In the genomic region with DNA sequence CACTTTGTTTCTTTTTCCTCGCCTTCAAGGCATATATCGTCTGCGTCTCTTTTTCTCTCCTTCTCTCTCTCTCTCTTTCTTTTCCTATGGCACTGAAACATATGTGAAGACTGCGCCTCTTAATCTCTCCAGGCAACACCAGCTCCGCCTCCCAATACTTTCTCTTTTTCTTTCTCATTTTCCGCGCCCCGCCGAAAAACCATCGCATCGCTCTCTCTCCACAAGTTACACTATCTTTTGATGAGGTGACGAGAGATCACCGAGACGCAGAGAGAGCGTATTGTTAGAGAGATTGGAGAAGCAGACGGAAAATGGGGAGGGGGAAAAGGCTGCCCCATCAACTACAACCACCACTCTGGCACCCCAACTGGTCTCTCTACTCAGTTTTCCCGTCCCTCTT, we compare ENCODE assay signal across 4 worm cellular contexts.
A peak's percentile ranks its signal among the peaks of the same experiment; 100 is the strongest.
TF ChIP-seq lines count a peak whose summit lies in the region.

No protein-coding gene starts in this region.

TF ChIP-seq in whole organism, L2 larva, 48 proteins besides CTCF, POLR2A, EP300 and RAD21 (continues in another document):
- TF ChIP-seq egl-27 (tag; optimal IDR thresholded peaks at IDR 0.05; lab: Kevin White, UChicago) = peak; percentile 75
- no peak for TF ChIP-seq ceh-16 (tag; optimal IDR thresholded peaks at IDR 0.05; lab: Kevin White, UChicago)
- peak; percentile 87 for TF ChIP-seq unc-55 (GFP tag; optimal IDR thresholded peaks at IDR 0.05; lab: Kevin White, UChicago)
- TF ChIP-seq sem-4 (tag; optimal IDR thresholded peaks at IDR 0.05; lab: Kevin White, UChicago) = peak; percentile 81
- TF ChIP-seq ztf-11 (tag; optimal IDR thresholded peaks at IDR 0.05; lab: Kevin White, UChicago) = no peak
- TF ChIP-seq ztf-1 (GFP tag; conservative IDR thresholded peaks at IDR 0.05; lab: Robert Waterston, UW) = no peak
- peak; percentile 93 for TF ChIP-seq F13H6.1 (tag; optimal IDR thresholded peaks at IDR 0.05; lab: Kevin White, UChicago)
- peak; percentile 82 for TF ChIP-seq lin-13 (GFP tag; optimal IDR thresholded peaks at IDR 0.05; lab: Kevin White, UChicago)
- peak; percentile 95 for TF ChIP-seq blmp-1 (tag; optimal IDR thresholded peaks at IDR 0.05; lab: Kevin White, UChicago; ENCODE audit: insufficient read depth)
- TF ChIP-seq nhr-237 (tag; optimal IDR thresholded peaks at IDR 0.05; lab: Kevin White, UChicago) = no peak
- TF ChIP-seq C34F6.9 (tag; optimal IDR thresholded peaks at IDR 0.05; lab: Kevin White, UChicago) = peak; percentile 90
- TF ChIP-seq nhr-12 (tag; optimal IDR thresholded peaks at IDR 0.05; lab: Kevin White, UChicago) = no peak
- TF ChIP-seq nhr-77 (tag; optimal IDR thresholded peaks at IDR 0.05; lab: Kevin White, UChicago) = no peak
- no peak for TF ChIP-seq mbf-1 (tag; optimal IDR thresholded peaks at IDR 0.05; lab: Kevin White, UChicago)
- TF ChIP-seq lin-39 (tag; optimal IDR thresholded peaks at IDR 0.05; lab: Kevin White, UChicago) = no peak
- peak; percentile 46 to 85 for TF ChIP-seq lsy-2 (tag; optimal IDR thresholded peaks at IDR 0.05; lab: Kevin White, UChicago)
- TF ChIP-seq mdl-1 (tag; optimal IDR thresholded peaks at IDR 0.05; lab: Kevin White, UChicago) = peak in 1 of 2 experiments; percentile 64
- TF ChIP-seq elt-3 (tag; optimal IDR thresholded peaks at IDR 0.05; lab: Kevin White, UChicago) = no peak
- peak; percentile 12 for TF ChIP-seq nhr-11 (tag; optimal IDR thresholded peaks at IDR 0.05; lab: Kevin White, UChicago)
- TF ChIP-seq crh-2 (tag; optimal IDR thresholded peaks at IDR 0.05; lab: Kevin White, UChicago) = peak; percentile 89
- TF ChIP-seq sma-3 (GFP tag; optimal IDR thresholded peaks at IDR 0.05; lab: Kevin White, UChicago) = peak; percentile 60
- peak; percentile 91 for TF ChIP-seq zag-1 (tag; optimal IDR thresholded peaks at IDR 0.05; lab: Kevin White, UChicago)

TF ChIP-seq in whole organism, L4 larva, 104 proteins besides CTCF, POLR2A, EP300 and RAD21 (continues in another document):
- TF ChIP-seq F10B5.3 (tag; optimal IDR thresholded peaks at IDR 0.05; lab: Kevin White, UChicago) (no peak), dve-1 (tag; optimal IDR thresholded peaks at IDR 0.05; lab: Kevin White, UChicago; ENCODE audit: insufficient read depth) (no peak), php-3 (GFP tag; IDR thresholded peaks at IDR 0.05; lab: Robert Waterston, UW) (no peak), pqm-1 (tag; optimal IDR thresholded peaks at IDR 0.05; lab: Kevin White, UChicago) (no peak), madf-9 (GFP tag; conservative IDR thresholded peaks at IDR 0.05; lab: Robert Waterston, UW) (no peak), lin-29 (GFP tag; IDR thresholded peaks at IDR 0.05; lab: Robert Waterston, UW) (no peak), Y5F2A.4 (GFP tag; optimal IDR thresholded peaks at IDR 0.05; lab: Kevin White, UChicago) (no peak), mes-2 (tag; optimal IDR thresholded peaks at IDR 0.05; lab: Kevin White, UChicago; ENCODE audit: poor library complexity, severe bottlenecking) (peak; percentile 62), ceh-44 (GFP tag; IDR thresholded peaks at IDR 0.05; lab: Robert Waterston, UW) (no peak), T26A8.4 (GFP tag; IDR thresholded peaks at IDR 0.05; lab: Robert Waterston, UW) (no peak), ztf-11 (tag; optimal IDR thresholded peaks at IDR 0.05; lab: Kevin White, UChicago) (no peak), dmd-8 (GFP tag; IDR thresholded peaks at IDR 0.05; lab: Robert Waterston, UW) (no peak), fos-1 (tag; optimal IDR thresholded peaks at IDR 0.05; lab: Kevin White, UChicago) (no peak), aha-1 (tag; lab: Kevin White, UChicago) (peak; percentile 63), lir-3 (tag; optimal IDR thresholded peaks at IDR 0.05; lab: Kevin White, UChicago) (no peak), nhr-10 (tag; optimal IDR thresholded peaks at IDR 0.05; lab: Kevin White, UChicago) (no peak), tra-1 (GFP tag; IDR thresholded peaks at IDR 0.05; lab: Robert Waterston, UW) (0 out of 2 replicates have a peak, but pooled peaks have one; percentile 33), mxl-3 (GFP tag; optimal IDR thresholded peaks at IDR 0.05; lab: Kevin White, UChicago) (peak; percentile 69), ceh-20 (GFP tag; IDR thresholded peaks at IDR 0.05; lab: Robert Waterston, UW) (peak; percentile 77; the same call in 1 of the 2 replicates), nhr-102 (tag; optimal IDR thresholded peaks at IDR 0.05; lab: Kevin White, UChicago) (no peak), skn-1 (tag; optimal IDR thresholded peaks at IDR 0.05; lab: Kevin White, UChicago) (no peak), mdl-1 (tag; optimal IDR thresholded peaks at IDR 0.05; lab: Kevin White, UChicago) (peak in 1 of 2 experiments; percentile 42), daf-8 (GFP tag; IDR thresholded peaks at IDR 0.05; lab: Robert Waterston, UW) (no peak)

TF ChIP-seq in whole organism, late embryonic, 69 proteins besides CTCF, POLR2A, EP300 and RAD21 (continues in another document):
- TF ChIP-seq nhr-232 (tag; optimal IDR thresholded peaks at IDR 0.05; lab: Kevin White, UChicago) (no peak), odd-2 (tag; optimal IDR thresholded peaks at IDR 0.05; lab: Kevin White, UChicago) (no peak), K09A11.1 (tag; optimal IDR thresholded peaks at IDR 0.05; lab: Kevin White, UChicago; ENCODE audit: insufficient read depth) (no peak), ama-1 (optimal IDR thresholded peaks at IDR 0.05; lab: Kevin White, UChicago) (no peak), C08G9.2 (tag; optimal IDR thresholded peaks at IDR 0.05; lab: Kevin White, UChicago) (no peak), tbx-7 (tag; optimal IDR thresholded peaks at IDR 0.05; lab: Kevin White, UChicago) (no peak), ceh-30 (tag; optimal IDR thresholded peaks at IDR 0.05; lab: Kevin White, UChicago) (peak; percentile 40), ceh-24 (tag; optimal IDR thresholded peaks at IDR 0.05; lab: Kevin White, UChicago) (no peak), unc-42 (tag; optimal IDR thresholded peaks at IDR 0.05; lab: Kevin White, UChicago) (peak; percentile 79), pag-3 (tag; optimal IDR thresholded peaks at IDR 0.05; lab: Kevin White, UChicago; ENCODE audit: borderline replicate concordance) (no peak), nfya-1 (tag; optimal IDR thresholded peaks at IDR 0.05; lab: Kevin White, UChicago) (peak; percentile 87), tbx-2 (tag; optimal IDR thresholded peaks at IDR 0.05; lab: Kevin White, UChicago) (peak; percentile 69), ceh-18 (tag; optimal IDR thresholded peaks at IDR 0.05; lab: Kevin White, UChicago) (peak; percentile 91), ceh-6 (GFP tag; optimal IDR thresholded peaks at IDR 0.05; lab: Kevin White, UChicago) (no peak), unc-3 (GFP tag; conservative IDR thresholded peaks at IDR 0.05; lab: Robert Waterston, UW) (no peak), unc-3 (tag; optimal IDR thresholded peaks at IDR 0.05; lab: Kevin White, UChicago) (peak; percentile 31), che-1 (tag; optimal IDR thresholded peaks at IDR 0.05; lab: Kevin White, UChicago) (peak; percentile 11), npax-4 (tag; optimal IDR thresholded peaks at IDR 0.05; lab: Kevin White, UChicago) (no peak), ceh-22 (tag; optimal IDR thresholded peaks at IDR 0.05; lab: Kevin White, UChicago) (no peak), fkh-6 (tag; optimal IDR thresholded peaks at IDR 0.05; lab: Kevin White, UChicago) (no peak), dve-1 (tag; optimal IDR thresholded peaks at IDR 0.05; lab: Kevin White, UChicago) (peak; percentile 72), ceh-31 (tag; optimal IDR thresholded peaks at IDR 0.05; lab: Kevin White, UChicago) (peak; percentile 87), rnt-1 (tag; optimal IDR thresholded peaks at IDR 0.05; lab: Kevin White, UChicago) (peak; percentile 70), ceh-34 (tag; optimal IDR thresholded peaks at IDR 0.05; lab: Kevin White, UChicago) (peak; percentile 78), sdc-2 (tag; optimal IDR thresholded peaks at IDR 0.05; lab: Kevin White, UChicago) (peak; percentile 30)

TF ChIP-seq in whole organism, mixed stage, embryonic, 35 proteins besides CTCF, POLR2A, EP300 and RAD21:
- TF ChIP-seq blmp-1 (tag; optimal IDR thresholded peaks at IDR 0.05; lab: Kevin White, UChicago) (peak; percentile 81), lsy-2 (tag; optimal IDR thresholded peaks at IDR 0.05; lab: Kevin White, UChicago) (peak; percentile 66), pha-4 (tag; optimal IDR thresholded peaks at IDR 0.05; lab: Kevin White, UChicago) (no peak), nhr-2 (tag; optimal IDR thresholded peaks at IDR 0.05; lab: Kevin White, UChicago) (no peak), lin-13 (tag; optimal IDR thresholded peaks at IDR 0.05; lab: Kevin White, UChicago) (no peak), hlh-1 (tag; optimal IDR thresholded peaks at IDR 0.05; lab: Kevin White, UChicago) (peak; percentile 16), ceh-83 (GFP tag; optimal IDR thresholded peaks at IDR 0.05; lab: Kevin White, UChicago) (no peak), unc-62 (GFP tag; optimal IDR thresholded peaks at IDR 0.05; lab: Kevin White, UChicago) (peak; percentile 76), nhr-237 (tag; optimal IDR thresholded peaks at IDR 0.05; lab: Kevin White, UChicago) (peak; percentile 71), mls-2 (tag; optimal IDR thresholded peaks at IDR 0.05; lab: Kevin White, UChicago) (peak; percentile 57), drap-1 (GFP tag; optimal IDR thresholded peaks at IDR 0.05; lab: Kevin White, UChicago) (peak; percentile 57), ham-2 (GFP tag; optimal IDR thresholded peaks at IDR 0.05; lab: Kevin White, UChicago) (peak; percentile 15), sptf-1 (tag; optimal IDR thresholded peaks at IDR 0.05; lab: Kevin White, UChicago) (peak; percentile 37), M03D4.4 (tag; optimal IDR thresholded peaks at IDR 0.05; lab: Kevin White, UChicago) (peak; percentile 54), ces-1 (GFP tag; optimal IDR thresholded peaks at IDR 0.05; lab: Kevin White, UChicago) (peak; percentile 82), unc-120 (tag; optimal IDR thresholded peaks at IDR 0.05; lab: Kevin White, UChicago; ENCODE audit: poor library complexity, severe bottlenecking) (peak; percentile 85), mep-1 (tag; optimal IDR thresholded peaks at IDR 0.05; lab: Kevin White, UChicago) (peak; percentile 68)
TF ChIP-seq in whole organism, mixed stage, embryonic: peak in this region for 13.
